Worm (Caenorhabditis elegans): ENCODE data around the gene F58G6.3.

DNA sequence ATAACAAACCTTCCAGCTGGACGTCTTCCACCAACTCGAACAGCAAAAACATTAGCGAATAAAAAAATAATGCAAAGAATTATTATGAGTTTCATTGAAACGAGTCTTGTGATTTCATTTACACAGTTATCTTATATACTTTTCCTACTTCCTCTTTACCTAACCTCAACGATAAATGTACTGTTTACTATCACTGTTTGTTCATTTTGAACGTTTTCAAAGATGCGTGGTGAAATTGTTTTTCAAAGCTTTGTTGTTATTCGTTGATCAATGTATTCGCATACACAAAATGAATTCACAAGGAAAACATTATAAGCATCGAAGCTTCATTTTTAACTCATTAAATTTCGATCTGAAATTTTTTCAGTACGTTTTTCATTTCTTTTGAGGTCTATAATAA lies 31.1 kb upstream of the F58G6.3 start, which contains the start of gene W09C2.7:
- no peak for TF ChIP-seq ZK546.5 (tag; optimal IDR thresholded peaks at IDR 0.05)
- no peak for TF ChIP-seq ceh-16 (tag; optimal IDR thresholded peaks at IDR 0.05)
